Fruit fly (Drosophila melanogaster): Measurements from ENCODE around the gene RpS4.

RpS4 gene

dm6 chr3L:13022854-13023560, 18.5 kb upstream of the RpS4 start, which contains the start of gene RpS12 (continued):
- TF ChIP-seq HmgZ (tag; optimal IDR thresholded peaks at IDR 0.05) (peak; percentile 59), CG7963 (GFP tag; IDR thresholded peaks at IDR 0.05; ENCODE audit: partially characterized antibody) (peak; percentile 51; the same call in 2 of the 3 replicates), seq (GFP tag; IDR thresholded peaks at IDR 0.05) (peak; percentile 57), CG8765 (GFP tag; IDR thresholded peaks at IDR 0.05) (no peak), CG4424 (GFP tag; optimal IDR thresholded peaks at IDR 0.05) (peak; percentile 68), CG12769 (tag; optimal IDR thresholded peaks at IDR 0.05) (peak; percentile 64), CG10274 (GFP tag; optimal IDR thresholded peaks at IDR 0.05) (peak; percentile 63), YL-1 (GFP tag; optimal IDR thresholded peaks at IDR 0.05) (peak; percentile 86), CG16815 (GFP tag; optimal IDR thresholded peaks at IDR 0.05) (peak; percentile 11), Side (GFP tag; optimal IDR thresholded peaks at IDR 0.05) (peak; percentile 68), B-H2 (GFP tag; optimal IDR thresholded peaks at IDR 0.05) (peak; percentile 89), disco-r (GFP tag; optimal IDR thresholded peaks at IDR 0.05) (peak; percentile 56), GATAe (GFP tag; conservative IDR thresholded peaks at IDR 0.05) (no peak), Mad (GFP tag; optimal IDR thresholded peaks at IDR 0.05) (peak; percentile 55), esg (GFP tag; conservative IDR thresholded peaks at IDR 0.05) (peak; percentile 19; the same call in 1 of the 2 replicates), kay (GFP tag; optimal IDR thresholded peaks at IDR 0.05) (no peak), CG33213 (GFP tag; optimal IDR thresholded peaks at IDR 0.05) (peak; percentile 81), CG1647 (GFP tag; optimal IDR thresholded peaks at IDR 0.05) (peak; percentile 77), Jarid2 (GFP tag; optimal IDR thresholded peaks at IDR 0.05) (peak; percentile 70), CrebB (tag; optimal IDR thresholded peaks at IDR 0.05) (peak; percentile 83), Chrac-16 (GFP tag; optimal IDR thresholded peaks at IDR 0.05) (peak; percentile 55), jumu (GFP tag; optimal IDR thresholded peaks at IDR 0.05) (peak; percentile 59), CG18764 (GFP tag; optimal IDR thresholded peaks at IDR 0.05) (peak; percentile 59), Eip74EF (GFP tag; optimal IDR thresholded peaks at IDR 0.05) (peak in 1 of 2 experiments; percentile 48), CG31365 (tag; optimal IDR thresholded peaks at IDR 0.05) (peak; percentile 79), CG18599 (GFP tag; optimal IDR thresholded peaks at IDR 0.05) (peak; percentile 78), vnd (GFP tag; IDR thresholded peaks at IDR 0.05; ENCODE audit: partially characterized antibody) (peak; percentile 77), ab (GFP tag; optimal IDR thresholded peaks at IDR 0.05) (peak; percentile 39), CG10147 (GFP tag; optimal IDR thresholded peaks at IDR 0.05) (peak; percentile 28), NFAT (GFP tag; IDR thresholded peaks at IDR 0.05) (peak; percentile 77; the same call in 1 of the 2 replicates), ac (GFP tag; optimal IDR thresholded peaks at IDR 0.05) (peak; percentile 50), CG15514 (GFP tag; optimal IDR thresholded peaks at IDR 0.05) (peak; percentile 87), cwo (GFP tag; optimal IDR thresholded peaks at IDR 0.05) (peak; percentile 25), Camta (GFP tag; optimal IDR thresholded peaks at IDR 0.05) (peak; percentile 73), Trl (optimal IDR thresholded peaks at IDR 0.05) (no peak), Trl (GFP tag; optimal IDR thresholded peaks at IDR 0.05) (peak; percentile 88), CG3726 (GFP tag; IDR thresholded peaks at IDR 0.05) (0 out of 3 replicates have a peak, but pooled peaks have one; percentile 54), Rx (GFP tag; IDR thresholded peaks at IDR 0.05) (peak; percentile 63; the same call in 1 of the 2 replicates), sens-2 (GFP tag; IDR thresholded peaks at IDR 0.05) (peak; percentile 75), fd102C (GFP tag; optimal IDR thresholded peaks at IDR 0.05) (peak; percentile 74), dysf (GFP tag; IDR thresholded peaks at IDR 0.05) (peak; percentile 69), Fer1 (GFP tag; optimal IDR thresholded peaks at IDR 0.05) (peak; percentile 84), maf-S (GFP tag; optimal IDR thresholded peaks at IDR 0.05) (peak; percentile 78), CG10462 (GFP tag; optimal IDR thresholded peaks at IDR 0.05) (peak; percentile 53), slou (GFP tag; optimal IDR thresholded peaks at IDR 0.05) (peak; percentile 65), CG43689 (GFP tag; IDR thresholded peaks at IDR 0.05) (peak; percentile 36; the same call in 1 of the 2 replicates), lab (GFP tag; optimal IDR thresholded peaks at IDR 0.05) (peak; percentile 90), CG9876 (GFP tag; optimal IDR thresholded peaks at IDR 0.05) (peak; percentile 88), corto (GFP tag; optimal IDR thresholded peaks at IDR 0.05) (no peak)
